Fruit fly (Drosophila melanogaster) whole organism, pupa: ENCODE results near the gene RpS7.

Experiments used
- CG10348 ChIP-seq: fragments of 200-800 bp; sonication (Bioruptor generic); IDR thresholded peaks from 2 replicates; pipeline ENCODE4 v1.3.6; 2022; ENCODE audit warnings: missing biosample characterization, missing genetic modification characterization
- CG12605 ChIP-seq: fragments of 200-800 bp; sonication (Bioruptor generic); IDR thresholded peaks from 2 replicates; pipeline ENCODE4 v1.3.6; 2022; ENCODE audit warnings: missing biosample characterization, missing genetic modification characterization
- CG13204 ChIP-seq: fragments of 200-800 bp; sonication (Bioruptor generic); optimal IDR thresholded peaks from 2 replicates; lab custom pipeline; 2018; ENCODE audit warnings: missing biosample characterization, mild to moderate bottlenecking, missing genetic modification characterization, moderate library complexity
- CG14655 ChIP-seq: fragments of 200-800 bp; sonication (Bioruptor generic); optimal IDR thresholded peaks from 3 replicates; lab custom pipeline; 2017; ENCODE audit warnings: mild to moderate bottlenecking, missing biosample characterization, missing genetic modification reagents, missing genetic modification characterization
- CG15710 ChIP-seq: fragments of 200-800 bp; sonication (Bioruptor generic); optimal IDR thresholded peaks from 2 replicates; lab custom pipeline; 2018; ENCODE audit warnings: missing biosample characterization, mild to moderate bottlenecking, missing genetic modification characterization, moderate library complexity
- CG17806 ChIP-seq: fragments of 200-800 bp; sonication (Bioruptor generic); optimal IDR thresholded peaks from 2 replicates; lab custom pipeline; 2018; ENCODE audit warnings: missing biosample characterization, mild to moderate bottlenecking, missing genetic modification characterization, moderate library complexity
- CG32121 ChIP-seq: fragments of 200-800 bp; sonication (Bioruptor generic); IDR thresholded peaks from 2 replicates; pipeline ENCODE4 v1.3.6; 2022; ENCODE audit warnings: missing biosample characterization, missing genetic modification characterization
- CG34367 ChIP-seq: fragments of 200-800 bp; sonication (Bioruptor generic); optimal IDR thresholded peaks from 2 replicates; lab custom pipeline; 2018; ENCODE audit warnings: missing biosample characterization, mild to moderate bottlenecking, missing genetic modification characterization
- CG4496 ChIP-seq: fragments of 200-800 bp; sonication (Bioruptor generic); IDR thresholded peaks from 3 replicates; pipeline ENCODE4 v1.3.6; 2022; ENCODE audit warnings: missing biosample characterization, missing genetic modification characterization
- CG8159 ChIP-seq: fragments of 200-800 bp; sonication (Bioruptor generic); optimal IDR thresholded peaks from 3 replicates; lab custom pipeline; 2018; ENCODE audit warnings: missing biosample characterization, mild to moderate bottlenecking, missing genetic modification characterization, moderate library complexity
- CG8301 ChIP-seq: fragments of 200-800 bp; sonication (Bioruptor generic); optimal IDR thresholded peaks from 2 replicates; lab custom pipeline; 2018; ENCODE audit warnings: missing biosample characterization, mild to moderate bottlenecking, missing genetic modification characterization
- CG9948 ChIP-seq: fragments of 200-800 bp; sonication (Bioruptor generic); optimal IDR thresholded peaks from 2 replicates; lab custom pipeline; 2018; ENCODE audit warnings: missing biosample characterization, mild to moderate bottlenecking, missing genetic modification characterization, moderate library complexity
- D1 ChIP-seq: fragments of 200-800 bp; sonication (Bioruptor generic); optimal IDR thresholded peaks from 2 replicates; lab custom pipeline; 2018; ENCODE audit warnings: missing biosample characterization, mild to moderate bottlenecking, missing genetic modification characterization, moderate library complexity
- EcR ChIP-seq: fragments of 200-800 bp; sonication (Bioruptor generic); optimal IDR thresholded peaks from 3 replicates; lab custom pipeline; 2019; ENCODE audit warnings: missing biosample characterization, missing genetic modification characterization, mild to moderate bottlenecking, moderate library complexity, missing genetic modification reagents
- Ets98B ChIP-seq: fragments of 200-800 bp; sonication (Bioruptor generic); IDR thresholded peaks from 2 replicates; pipeline ENCODE4 v1.3.6; 2022; ENCODE audit warnings: missing biosample characterization, missing genetic modification characterization
- Pif1A ChIP-seq: fragments of 200-800 bp; sonication (Bioruptor generic); optimal IDR thresholded peaks from 3 replicates; lab custom pipeline; 2016; ENCODE audit warnings: missing biosample characterization, missing genetic modification characterization
- Pif1B ChIP-seq: fragments of 200-800 bp; sonication (Bioruptor generic); optimal IDR thresholded peaks from 3 replicates; lab custom pipeline; 2016; ENCODE audit warnings: missing biosample characterization, missing genetic modification characterization
- Snoo ChIP-seq: fragments of 200-800 bp; sonication (Bioruptor generic); optimal IDR thresholded peaks from 3 replicates; lab custom pipeline; 2017; ENCODE audit warnings: missing biosample characterization, mild to moderate bottlenecking, missing genetic modification characterization, inconsistent platforms
- fd96Ca ChIP-seq: fragments of 200-800 bp; sonication (Bioruptor generic); IDR thresholded peaks from 3 replicates; pipeline ENCODE4 v1.3.6; 2022; ENCODE audit warnings: missing biosample characterization, missing genetic modification characterization
- gl ChIP-seq: fragments of 200-800 bp; sonication (Bioruptor generic); optimal IDR thresholded peaks from 2 replicates; lab custom pipeline; 2018; ENCODE audit warnings: missing biosample characterization, mild to moderate bottlenecking, missing genetic modification characterization
- rn ChIP-seq: fragments of 200-800 bp; sonication (Bioruptor generic); IDR thresholded peaks from 2 replicates; pipeline ENCODE4 v1.3.6; 2022; ENCODE audit warnings: missing biosample characterization, missing genetic modification characterization

Gene RpS7

dm6 chr3R:30208766-30209484, at the start of gene RpS7:
Gene RpS7 (minus strand): TSS chr3R:30209020.
- TF ChIP-seq EcR (GFP tag; lab: Kevin White, UChicago) (no peak), Snoo (tag; lab: Kevin White, UChicago) (peak; percentile 80), rn (0 out of 2 replicates have a peak, but pooled peaks have one; percentile 23), CG15710 (tag; lab: Kevin White, UChicago) (peak; percentile 45), CG8301 (tag; lab: Kevin White, UChicago) (peak; percentile 32), fd96Ca (no peak), Pif1A (GFP tag; lab: Kevin White, UChicago) (peak; percentile 58), Ets98B (GFP tag; lab: Robert Waterston, UW) (peak; percentile 60), CG34367 (tag; lab: Kevin White, UChicago) (peak; percentile 65), D1 (tag; lab: Kevin White, UChicago) (no peak), CG13204 (GFP tag; lab: Kevin White, UChicago) (peak; percentile 55), CG12605 (GFP tag; lab: Robert Waterston, UW) (peak; percentile 59; the same call in 1 of the 2 replicates), CG4496 (GFP tag; lab: Robert Waterston, UW) (peak; percentile 85), CG14655 (GFP tag; lab: Kevin White, UChicago) (peak; percentile 25), CG32121 (GFP tag; lab: Robert Waterston, UW) (peak; percentile 62), CG8159 (tag; lab: Kevin White, UChicago) (peak; percentile 44), CG10348 (no peak), gl (tag; lab: Kevin White, UChicago) (peak; percentile 73), CG17806 (tag; lab: Kevin White, UChicago) (no peak), CG9948 (tag; lab: Kevin White, UChicago) (peak; percentile 18), Pif1B (GFP tag; lab: Kevin White, UChicago) (peak; percentile 62)

- TF ChIP-seq rn (peak; percentile 67), CG32121 (GFP tag; lab: Robert Waterston, UW) (peak; percentile 37; the same call in 1 of the 2 replicates), CG12605 (GFP tag; lab: Robert Waterston, UW) (peak; percentile 64), D1 (tag; lab: Kevin White, UChicago) (peak; percentile 42), CG4496 (GFP tag; lab: Robert Waterston, UW) (peak; percentile 69), CG15710 (tag; lab: Kevin White, UChicago) (peak; percentile 91), CG8159 (tag; lab: Kevin White, UChicago) (peak; percentile 90), Pif1B (GFP tag; lab: Kevin White, UChicago) (peak; percentile 84), Pif1A (GFP tag; lab: Kevin White, UChicago) (peak; percentile 63), EcR (GFP tag; lab: Kevin White, UChicago) (peak; percentile 56), CG9948 (tag; lab: Kevin White, UChicago) (peak; percentile 82), CG17806 (tag; lab: Kevin White, UChicago) (peak; percentile 85), fd96Ca (no peak), Snoo (tag; lab: Kevin White, UChicago) (peak; percentile 87), CG13204 (GFP tag; lab: Kevin White, UChicago) (peak; percentile 60), CG8301 (tag; lab: Kevin White, UChicago) (peak; percentile 18), CG34367 (tag; lab: Kevin White, UChicago) (peak; percentile 82), CG10348 (no peak), CG14655 (GFP tag; lab: Kevin White, UChicago) (peak; percentile 65), Ets98B (GFP tag; lab: Robert Waterston, UW) (no peak), gl (tag; lab: Kevin White, UChicago) (no peak)
These were observed 49.6 kb upstream of the RpS7 start for dm6 chr3R:30258298-30258990.

dm6 chr3R:30257588-30257987, 48.8 kb upstream of the RpS7 start:
- no peak for TF ChIP-seq gl (tag; lab: Kevin White, UChicago)
- peak; percentile 81 for TF ChIP-seq CG8159 (tag; lab: Kevin White, UChicago)
- TF ChIP-seq CG9948 (tag; lab: Kevin White, UChicago), result peak; percentile 72
- TF ChIP-seq CG34367 (tag; lab: Kevin White, UChicago), result peak; percentile 81
- peak; percentile 72 for TF ChIP-seq D1 (tag; lab: Kevin White, UChicago)
- peak; percentile 49; the same call in 1 of the 3 replicates for TF ChIP-seq CG4496 (GFP tag; lab: Robert Waterston, UW)
- TF ChIP-seq CG8301 (tag; lab: Kevin White, UChicago), result peak; percentile 5
- TF ChIP-seq CG32121 (GFP tag; lab: Robert Waterston, UW), result no peak
- TF ChIP-seq Pif1A (GFP tag; lab: Kevin White, UChicago), result peak; percentile 89
- TF ChIP-seq CG12605 (GFP tag; lab: Robert Waterston, UW), result peak; percentile 30; the same call in 1 of the 2 replicates
- TF ChIP-seq CG14655 (GFP tag; lab: Kevin White, UChicago), result peak; percentile 18
- peak; percentile 74 for TF ChIP-seq CG17806 (tag; lab: Kevin White, UChicago)
- TF ChIP-seq CG10348, result 0 out of 2 replicates have a peak, but pooled peaks have one; percentile 25
- TF ChIP-seq CG13204 (GFP tag; lab: Kevin White, UChicago), result peak; percentile 44
- peak; percentile 71 for TF ChIP-seq Pif1B (GFP tag; lab: Kevin White, UChicago)
- TF ChIP-seq Ets98B (GFP tag; lab: Robert Waterston, UW), result no peak; the same call in 1 of the 2 replicates
- TF ChIP-seq fd96Ca, result no peak
- peak; percentile 91 for TF ChIP-seq Snoo (tag; lab: Kevin White, UChicago)
- peak; percentile 80 for TF ChIP-seq CG15710 (tag; lab: Kevin White, UChicago)
- TF ChIP-seq EcR (GFP tag; lab: Kevin White, UChicago), result no peak
- TF ChIP-seq rn, result no peak

dm6 chr3R:30256233-30256632, 47.4 kb upstream of the RpS7 start:
- no peak for TF ChIP-seq gl (tag; lab: Kevin White, UChicago)
- peak; percentile 45 for TF ChIP-seq Snoo (tag; lab: Kevin White, UChicago)
- peak; percentile 66 for TF ChIP-seq CG9948 (tag; lab: Kevin White, UChicago)
- TF ChIP-seq CG4496 (GFP tag; lab: Robert Waterston, UW), result peak; percentile 48; the same call in 1 of the 3 replicates
- TF ChIP-seq Pif1B (GFP tag; lab: Kevin White, UChicago), result no peak
- peak; percentile 61 for TF ChIP-seq CG17806 (tag; lab: Kevin White, UChicago)
- no peak for TF ChIP-seq CG13204 (GFP tag; lab: Kevin White, UChicago)
- TF ChIP-seq Pif1A (GFP tag; lab: Kevin White, UChicago), result peak; percentile 22
- peak; percentile 75 for TF ChIP-seq CG8159 (tag; lab: Kevin White, UChicago)
- no peak for TF ChIP-seq EcR (GFP tag; lab: Kevin White, UChicago)
- 0 out of 2 replicates have a peak, but pooled peaks have one; percentile 30 for TF ChIP-seq CG32121 (GFP tag; lab: Robert Waterston, UW)
- 0 out of 2 replicates have a peak, but pooled peaks have one; percentile 23 for TF ChIP-seq CG12605 (GFP tag; lab: Robert Waterston, UW)
- no peak for TF ChIP-seq fd96Ca
- peak; percentile 67 for TF ChIP-seq CG15710 (tag; lab: Kevin White, UChicago)
- peak; percentile 51 for TF ChIP-seq CG34367 (tag; lab: Kevin White, UChicago)
- no peak for TF ChIP-seq CG8301 (tag; lab: Kevin White, UChicago)
- no peak for TF ChIP-seq CG10348
- TF ChIP-seq CG14655 (GFP tag; lab: Kevin White, UChicago), result peak; percentile 27
- TF ChIP-seq Ets98B (GFP tag; lab: Robert Waterston, UW), result no peak; the same call in 1 of the 2 replicates
- peak; percentile 17 for TF ChIP-seq D1 (tag; lab: Kevin White, UChicago)
- TF ChIP-seq rn, result no peak
- TF ChIP-seq, all 21 proteins: peak for 12
